Fruit fly (Drosophila melanogaster): Measurements from ENCODE around the gene hng3.
A peak's percentile ranks its signal among the peaks of the same experiment; 100 is the strongest.

Gene hng3

DNA sequence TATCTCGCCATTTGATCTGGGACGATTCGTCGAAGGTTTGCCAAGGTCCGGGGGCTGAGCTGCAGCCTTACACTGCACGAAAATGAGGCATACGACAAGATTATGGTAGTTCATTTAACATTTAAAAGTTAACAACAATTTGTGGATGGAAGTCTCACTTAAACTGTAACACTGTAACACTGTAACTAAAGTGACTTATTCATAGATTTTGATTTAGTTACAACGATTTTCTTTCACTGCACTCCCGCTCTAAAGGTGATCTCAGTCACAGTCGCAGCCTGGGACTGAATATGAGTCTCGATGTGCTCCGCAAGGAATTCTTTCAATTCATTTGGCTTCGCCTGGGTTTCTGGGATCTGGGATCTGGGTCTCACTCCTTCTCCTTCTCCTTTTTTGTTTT lies 4.9 kb upstream of the hng3 start:
- TF ChIP-seq CG1024 (GFP tag; IDR thresholded peaks at IDR 0.05) (peak; percentile 41; the same call in 1 of the 2 replicates), dan (GFP tag; IDR thresholded peaks at IDR 0.05) (peak; percentile 48; the same call in 1 of the 2 replicates), CG17186 (GFP tag; optimal IDR thresholded peaks at IDR 0.05) (no peak), CG11504 (tag; optimal IDR thresholded peaks at IDR 0.05) (peak; percentile 15), CG12391 (tag; optimal IDR thresholded peaks at IDR 0.05) (peak; percentile 27), CG1647 (GFP tag; optimal IDR thresholded peaks at IDR 0.05) (no peak), grau (tag; optimal IDR thresholded peaks at IDR 0.05) (peak; percentile 11), CG8765 (GFP tag; IDR thresholded peaks at IDR 0.05) (peak; percentile 87), CG4360 (GFP tag; IDR thresholded peaks at IDR 0.05) (0 out of 2 replicates have a peak, but pooled peaks have one; percentile 24), Doc3 (GFP tag; IDR thresholded peaks at IDR 0.05; ENCODE audit: partially characterized antibody) (no peak), pros (GFP tag; optimal IDR thresholded peaks at IDR 0.05) (no peak), CG1233 (GFP tag; optimal IDR thresholded peaks at IDR 0.05) (peak; percentile 20), fd96Cb (tag; optimal IDR thresholded peaks at IDR 0.05) (peak; percentile 36), CG15479 (GFP tag; optimal IDR thresholded peaks at IDR 0.05) (peak; percentile 37), CG7271 (tag; optimal IDR thresholded peaks at IDR 0.05) (peak; percentile 58), zen (tag; optimal IDR thresholded peaks at IDR 0.05) (peak; percentile 91), ttk (GFP tag; IDR thresholded peaks at IDR 0.05) (no peak), CG4404 (GFP tag; IDR thresholded peaks at IDR 0.05) (peak; percentile 89), CG6689 (GFP tag; IDR thresholded peaks at IDR 0.05) (peak; percentile 39), CG6254 (GFP tag; optimal IDR thresholded peaks at IDR 0.05) (peak; percentile 33), CG16815 (GFP tag; optimal IDR thresholded peaks at IDR 0.05) (peak; percentile 15), stwl (tag; optimal IDR thresholded peaks at IDR 0.05) (peak; percentile 29), Camta (GFP tag; optimal IDR thresholded peaks at IDR 0.05) (no peak), wek (GFP tag; optimal IDR thresholded peaks at IDR 0.05) (no peak), pzg (GFP tag; optimal IDR thresholded peaks at IDR 0.05) (no peak), Gsc (GFP tag; IDR thresholded peaks at IDR 0.05) (no peak), CG31441 (GFP tag; IDR thresholded peaks at IDR 0.05) (peak; percentile 37; the same call in 1 of the 2 replicates), CG30431 (GFP tag; optimal IDR thresholded peaks at IDR 0.05) (peak; percentile 31), CG10267 (tag; optimal IDR thresholded peaks at IDR 0.05) (peak; percentile 22), unpg (GFP tag; optimal IDR thresholded peaks at IDR 0.05) (peak; percentile 39), CG10979 (tag; optimal IDR thresholded peaks at IDR 0.05) (peak; percentile 71), CG17328 (GFP tag; IDR thresholded peaks at IDR 0.05) (0 out of 2 replicates have a peak, but pooled peaks have one; percentile 25), Dref (GFP tag; IDR thresholded peaks at IDR 0.05) (no peak), gro (GFP tag; optimal IDR thresholded peaks at IDR 0.05) (no peak), sens-2 (GFP tag; IDR thresholded peaks at IDR 0.05) (0 out of 2 replicates have a peak, but pooled peaks have one; percentile 15), CG13894 (tag; optimal IDR thresholded peaks at IDR 0.05) (no peak), Adf1 (GFP tag; IDR thresholded peaks at IDR 0.05) (no peak), unc-4 (GFP tag; IDR thresholded peaks at IDR 0.05; ENCODE audit: partially characterized antibody) (no peak), fd102C (GFP tag; optimal IDR thresholded peaks at IDR 0.05) (peak; percentile 89), Oli (tag; optimal IDR thresholded peaks at IDR 0.05) (peak; percentile 20), corto (GFP tag; optimal IDR thresholded peaks at IDR 0.05) (peak; percentile 81), sug (tag; optimal IDR thresholded peaks at IDR 0.05) (no peak), CG10959 (GFP tag; IDR thresholded peaks at IDR 0.05) (peak; percentile 62), Abd-B (GFP tag; optimal IDR thresholded peaks at IDR 0.05) (no peak), repo (GFP tag; optimal IDR thresholded peaks at IDR 0.05) (peak; percentile 13), Rx (GFP tag; IDR thresholded peaks at IDR 0.05) (0 out of 2 replicates have a peak, but pooled peaks have one; percentile 13), MTF-1 (GFP tag; optimal IDR thresholded peaks at IDR 0.05; ENCODE audit: borderline replicate concordance) (peak; percentile 27), ab (GFP tag; optimal IDR thresholded peaks at IDR 0.05) (no peak), dmrt99B (tag; optimal IDR thresholded peaks at IDR 0.05) (peak; percentile 27), CG15696 (tag; optimal IDR thresholded peaks at IDR 0.05) (peak; percentile 82)

Data from whole organism, embryonic.